Fruit fly (Drosophila melanogaster) whole organism: ENCODE measurements around the gene Naa20B.

Experiments used
- pan ChIP-seq: fragments of >200 bp; optimal IDR thresholded peaks from 2 replicates; lab custom pipeline; 2017
- usp ChIP-seq: fragments of >200 bp; optimal IDR thresholded peaks from 2 replicates; lab custom pipeline; 2017; ENCODE audit warnings: missing biosample characterization, missing genetic modification characterization, mixed read lengths

DNA sequence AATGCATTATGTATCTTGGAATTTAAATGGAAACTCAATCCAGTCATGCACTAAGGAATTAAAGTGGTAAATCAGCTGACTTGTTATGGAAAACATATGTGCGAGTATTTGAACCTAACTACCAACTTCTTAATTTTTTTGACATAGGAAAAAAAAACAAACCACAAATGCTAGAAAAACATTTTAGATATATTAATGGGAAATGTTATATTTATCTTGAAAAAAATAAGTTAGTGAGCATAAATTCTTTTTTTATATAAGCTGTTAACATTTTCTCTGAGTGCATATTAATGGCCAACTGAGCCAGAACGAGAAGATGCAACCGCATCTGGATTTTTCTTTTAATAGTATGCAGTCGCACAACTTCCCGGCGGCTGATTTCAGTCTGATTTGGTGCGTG, 6.1 kb upstream of the Naa20B start:
- TF ChIP-seq usp (GFP tag; lab: Kevin White, UChicago) (no peak), pan (no peak)
